Worm (Caenorhabditis elegans): ENCODE measurements around the gene K07H8.12.

Gene K07H8.12

ce11 chrIV:8299636-8300035, 23.1 kb upstream of the K07H8.12 start, which contains the start of gene F35H10.6:
TSS of gene F35H10.6 (plus strand) at chrIV:8299936.
- TF ChIP-seq ceh-16 (tag; optimal IDR thresholded peaks at IDR 0.05) (no peak), blmp-1 (tag; optimal IDR thresholded peaks at IDR 0.05; ENCODE audit: insufficient read depth) (no peak), lin-11 (tag; optimal IDR thresholded peaks at IDR 0.05) (no peak)

- no peak for TF ChIP-seq lin-13 (GFP tag; optimal IDR thresholded peaks at IDR 0.05)
- no peak for TF ChIP-seq nhr-11 (tag; optimal IDR thresholded peaks at IDR 0.05)
- TF ChIP-seq gmeb-1 (tag; optimal IDR thresholded peaks at IDR 0.05), result no peak
- TF ChIP-seq ama-1 (optimal IDR thresholded peaks at IDR 0.05), result no peak
- no peak for TF ChIP-seq elt-1 (tag; optimal IDR thresholded peaks at IDR 0.05)
- no peak for TF ChIP-seq nhr-6 (tag; optimal IDR thresholded peaks at IDR 0.05)
- TF ChIP-seq mdl-1 (tag; optimal IDR thresholded peaks at IDR 0.05), result no peak
- no peak for TF ChIP-seq nhr-23 (tag; optimal IDR thresholded peaks at IDR 0.05)
- no peak for TF ChIP-seq ZK546.5 (tag; optimal IDR thresholded peaks at IDR 0.05)
- TF ChIP-seq zag-1 (tag; optimal IDR thresholded peaks at IDR 0.05), result no peak
- no peak for TF ChIP-seq sma-9 (GFP tag; optimal IDR thresholded peaks at IDR 0.05)
- TF ChIP-seq sma-9 (tag; optimal IDR thresholded peaks at IDR 0.05), result no peak
- TF ChIP-seq mab-5 (tag; optimal IDR thresholded peaks at IDR 0.05), result no peak
- TF ChIP-seq ztf-4 (tag; optimal IDR thresholded peaks at IDR 0.05), result no peak
- TF ChIP-seq lin-11 (tag; optimal IDR thresholded peaks at IDR 0.05), result no peak
- no peak for TF ChIP-seq dmd-4 (tag; optimal IDR thresholded peaks at IDR 0.05)
- no peak for TF ChIP-seq sma-3 (GFP tag; optimal IDR thresholded peaks at IDR 0.05)
- TF ChIP-seq ceh-82 (tag; optimal IDR thresholded peaks at IDR 0.05), result no peak
- TF ChIP-seq nhr-10 (tag; optimal IDR thresholded peaks at IDR 0.05), result no peak
- no peak for TF ChIP-seq lin-39 (tag; optimal IDR thresholded peaks at IDR 0.05)
- TF ChIP-seq Y55F3AM.14 (GFP tag; optimal IDR thresholded peaks at IDR 0.05), result no peak
These were observed 20.7 kb upstream of the K07H8.12 start, which contains the start of gene nprl-3 for ce11 chrIV:8297192-8297591. TSS of gene nprl-3 (plus strand) at chrIV:8297492.

ce11 chrIV:8294650-8295049, 18.1 kb upstream of the K07H8.12 start, which contains the start of gene tbce-1:
TSS of gene tbce-1 (plus strand) at chrIV:8294690.
- no peak for TF ChIP-seq dmd-4 (tag; optimal IDR thresholded peaks at IDR 0.05)
- no peak for TF ChIP-seq skn-1 (tag; optimal IDR thresholded peaks at IDR 0.05)
- no peak for TF ChIP-seq crh-2 (tag; optimal IDR thresholded peaks at IDR 0.05)
- no peak for TF ChIP-seq ztf-1 (GFP tag; conservative IDR thresholded peaks at IDR 0.05)
- no peak for TF ChIP-seq nhr-21 (tag; optimal IDR thresholded peaks at IDR 0.05)
- no peak for TF ChIP-seq C34F6.9 (tag; optimal IDR thresholded peaks at IDR 0.05)
- TF ChIP-seq nhr-23 (tag; optimal IDR thresholded peaks at IDR 0.05), result no peak
- TF ChIP-seq mab-5 (tag; optimal IDR thresholded peaks at IDR 0.05), result no peak
- TF ChIP-seq Y55F3AM.14 (GFP tag; optimal IDR thresholded peaks at IDR 0.05), result no peak
- no peak for TF ChIP-seq gmeb-1 (tag; optimal IDR thresholded peaks at IDR 0.05)
- no peak for TF ChIP-seq mdl-1 (tag; optimal IDR thresholded peaks at IDR 0.05)
- TF ChIP-seq nhr-11 (tag; optimal IDR thresholded peaks at IDR 0.05), result no peak
- no peak for TF ChIP-seq aly-2 (tag; optimal IDR thresholded peaks at IDR 0.05)
- no peak for TF ChIP-seq fos-1 (tag; optimal IDR thresholded peaks at IDR 0.05)
- no peak for TF ChIP-seq nhr-10 (tag; optimal IDR thresholded peaks at IDR 0.05)
- no peak for TF ChIP-seq blmp-1 (tag; optimal IDR thresholded peaks at IDR 0.05; ENCODE audit: insufficient read depth)
- TF ChIP-seq peb-1 (tag; optimal IDR thresholded peaks at IDR 0.05), result no peak
- TF ChIP-seq elt-1 (tag; optimal IDR thresholded peaks at IDR 0.05), result no peak

ce11 chrIV:8291232-8291631, 14.7 kb upstream of the K07H8.12 start, which contains the start of gene K07H8.2:
TSS of gene K07H8.2 (plus strand) at chrIV:8291532.
- TF ChIP-seq dmd-4 (tag; optimal IDR thresholded peaks at IDR 0.05) (no peak), nhr-25 (tag; optimal IDR thresholded peaks at IDR 0.05) (no peak), R02D3.7 (tag; optimal IDR thresholded peaks at IDR 0.05) (no peak), ztf-11 (tag; optimal IDR thresholded peaks at IDR 0.05) (no peak), elt-3 (tag; optimal IDR thresholded peaks at IDR 0.05) (no peak), unc-62 (GFP tag; optimal IDR thresholded peaks at IDR 0.05) (no peak), snpc-4 (tag; optimal IDR thresholded peaks at IDR 0.05) (no peak), Y55F3AM.14 (GFP tag; optimal IDR thresholded peaks at IDR 0.05) (no peak), nhr-23 (tag; optimal IDR thresholded peaks at IDR 0.05) (no peak), sma-3 (GFP tag; optimal IDR thresholded peaks at IDR 0.05) (no peak), aly-2 (tag; optimal IDR thresholded peaks at IDR 0.05) (no peak), C34F6.9 (tag; optimal IDR thresholded peaks at IDR 0.05) (no peak), unc-39 (tag; optimal IDR thresholded peaks at IDR 0.05) (no peak), gmeb-1 (tag; optimal IDR thresholded peaks at IDR 0.05) (no peak), lin-11 (tag; optimal IDR thresholded peaks at IDR 0.05) (no peak), blmp-1 (tag; optimal IDR thresholded peaks at IDR 0.05; ENCODE audit: insufficient read depth) (no peak), ceh-82 (tag; optimal IDR thresholded peaks at IDR 0.05) (no peak), ama-1 (optimal IDR thresholded peaks at IDR 0.05) (no peak)
